Worm (Caenorhabditis elegans) whole organism, mixed stage, embryonic: Measurements from ENCODE around the gene F01E11.3.

Experiments used
- M03D4.4 ChIP-seq: sonication (generic microtip); optimal IDR thresholded peaks from 2 replicates; lab custom pipeline; 2017; ENCODE audit warnings: mild to moderate bottlenecking, missing genetic modification characterization, missing compliant biosample characterization
- bed-3 ChIP-seq: fragments of 200-800 bp; sonication (Bioruptor generic); optimal IDR thresholded peaks from 3 replicates; lab custom pipeline; 2018; ENCODE audit warnings: mild to moderate bottlenecking, missing genetic modification characterization, moderate library complexity, missing compliant biosample characterization
- blmp-1 ChIP-seq: fragments of 150-350 bp; optimal IDR thresholded peaks from 2 replicates; lab custom pipeline; 2014; ENCODE audit warnings: missing biosample characterization, missing genetic modification characterization
- ceh-39 ChIP-seq: fragments of 150-350 bp; optimal IDR thresholded peaks from 2 replicates; lab custom pipeline; 2014; ENCODE audit warnings: missing biosample characterization, missing genetic modification characterization
- ceh-43 ChIP-seq: fragments of 200-800 bp; sonication (Bioruptor generic); optimal IDR thresholded peaks from 2 replicates; lab custom pipeline; 2018; ENCODE audit warnings: mild to moderate bottlenecking, missing genetic modification characterization, moderate library complexity, missing compliant biosample characterization
- ceh-83 ChIP-seq: fragments of 200-800 bp; sonication (Bioruptor generic); optimal IDR thresholded peaks from 2 replicates; lab custom pipeline; 2018; ENCODE audit warnings: mild to moderate bottlenecking, missing genetic modification characterization, missing compliant biosample characterization
- ces-1 ChIP-seq: fragments of 150-350 bp; optimal IDR thresholded peaks from 2 replicates; lab custom pipeline; 2014; ENCODE audit warnings: missing biosample characterization, missing genetic modification reagents, missing genetic modification characterization
- cnd-1 ChIP-seq: fragments of 200-800 bp; sonication (Bioruptor generic); optimal IDR thresholded peaks from 2 replicates; lab custom pipeline; 2018; ENCODE audit warnings: mild to moderate bottlenecking, missing genetic modification characterization, missing compliant biosample characterization
- drap-1 ChIP-seq: fragments of 200-800 bp; sonication (Bioruptor generic); optimal IDR thresholded peaks from 3 replicates; lab custom pipeline; 2018; ENCODE audit warnings: mild to moderate bottlenecking, missing genetic modification characterization, missing compliant biosample characterization
- elt-1 ChIP-seq: sonication (generic microtip); optimal IDR thresholded peaks from 2 replicates; lab custom pipeline; 2017; ENCODE audit warnings: missing genetic modification characterization, mild to moderate bottlenecking, missing compliant biosample characterization, antibody characterized with exemption, moderate library complexity, borderline replicate concordance; ENCODE audit not compliant: insufficient read depth
- elt-3 ChIP-seq: fragments of 150-350 bp; optimal IDR thresholded peaks from 2 replicates; lab custom pipeline; 2014; ENCODE audit warnings: missing biosample characterization, missing genetic modification characterization
- flh-1 ChIP-seq: fragments of 200-800 bp; sonication (Bioruptor generic); optimal IDR thresholded peaks from 2 replicates; lab custom pipeline; 2018; ENCODE audit warnings: mild to moderate bottlenecking, missing genetic modification characterization, moderate library complexity, missing compliant biosample characterization
- ham-2 ChIP-seq: fragments of 200-800 bp; sonication (Bioruptor generic); optimal IDR thresholded peaks from 2 replicates; lab custom pipeline; 2018; ENCODE audit warnings: mild to moderate bottlenecking, missing genetic modification characterization, missing compliant biosample characterization
- hlh-1 ChIP-seq: fragments of 150-350 bp; optimal IDR thresholded peaks from 2 replicates; lab custom pipeline; 2014; ENCODE audit warnings: missing biosample characterization, missing genetic modification reagents, missing genetic modification characterization
- lin-13 ChIP-seq: fragments of 150-350 bp; optimal IDR thresholded peaks from 2 replicates; lab custom pipeline; 2014; ENCODE audit warnings: missing biosample characterization, missing genetic modification characterization
- lin-32 ChIP-seq: fragments of 200-800 bp; sonication (Bioruptor generic); optimal IDR thresholded peaks from 2 replicates; lab custom pipeline; 2018; ENCODE audit warnings: mild to moderate bottlenecking, missing genetic modification characterization, missing compliant biosample characterization
- lsy-2 ChIP-seq: fragments of 150-350 bp; optimal IDR thresholded peaks from 2 replicates; lab custom pipeline; 2014; ENCODE audit warnings: missing biosample characterization, missing genetic modification characterization
- mab-5 ChIP-seq: fragments of 150-350 bp; optimal IDR thresholded peaks from 2 replicates; lab custom pipeline; 2014; ENCODE audit warnings: missing biosample characterization, missing genetic modification characterization
- mep-1 ChIP-seq: fragments of 150-350 bp; optimal IDR thresholded peaks from 2 replicates; lab custom pipeline; 2017; ENCODE audit warnings: missing biosample characterization, missing genetic modification reagents, missing genetic modification characterization, inconsistent platforms
- mls-2 ChIP-seq: sonication (generic microtip); optimal IDR thresholded peaks from 2 replicates; lab custom pipeline; 2016; ENCODE audit warnings: mild to moderate bottlenecking, missing genetic modification characterization, moderate library complexity, missing compliant biosample characterization
- nhr-12 ChIP-seq: fragments of 150-350 bp; optimal IDR thresholded peaks from 2 replicates; lab custom pipeline; 2014; ENCODE audit warnings: missing biosample characterization, missing genetic modification characterization
- nhr-2 ChIP-seq: fragments of 150-350 bp; optimal IDR thresholded peaks from 2 replicates; lab custom pipeline; 2014; ENCODE audit warnings: missing biosample characterization, missing genetic modification characterization
- nhr-28 ChIP-seq: fragments of 150-350 bp; optimal IDR thresholded peaks from 2 replicates; lab custom pipeline; 2014; ENCODE audit warnings: missing biosample characterization, missing genetic modification characterization
- nhr-76 ChIP-seq: sonication (generic microtip); optimal IDR thresholded peaks from 2 replicates; lab custom pipeline; 2017; ENCODE audit warnings: missing biosample characterization, missing genetic modification characterization
- pha-4 ChIP-seq: fragments of 150-350 bp; optimal IDR thresholded peaks from 2 replicates; lab custom pipeline; 2018; ENCODE audit warnings: missing biosample characterization, missing genetic modification reagents, missing genetic modification characterization
- sptf-1 ChIP-seq: sonication (generic microtip); optimal IDR thresholded peaks from 2 replicates; lab custom pipeline; 2017; ENCODE audit warnings: mild to moderate bottlenecking, missing genetic modification characterization, moderate library complexity, missing compliant biosample characterization
- tbx-8 ChIP-seq: fragments of 200-800 bp; sonication (Bioruptor generic); optimal IDR thresholded peaks from 2 replicates; lab custom pipeline; 2018; ENCODE audit warnings: mild to moderate bottlenecking, missing genetic modification characterization, moderate library complexity, missing compliant biosample characterization
- unc-120 ChIP-seq: sonication (generic microtip); optimal IDR thresholded peaks from 2 replicates; lab custom pipeline; 2017; ENCODE audit warnings: missing genetic modification characterization, missing compliant biosample characterization; ENCODE audit not compliant: poor library complexity, severe bottlenecking
- unc-39 ChIP-seq: fragments of 150-350 bp; optimal IDR thresholded peaks from 2 replicates; lab custom pipeline; 2014; ENCODE audit warnings: missing biosample characterization, missing genetic modification characterization
- zip-8 ChIP-seq: fragments of 150-350 bp; optimal IDR thresholded peaks from 2 replicates; lab custom pipeline; 2014; ENCODE audit warnings: missing biosample characterization, missing genetic modification characterization
- ztf-11 ChIP-seq: fragments of 150-350 bp; optimal IDR thresholded peaks from 2 replicates; lab custom pipeline; 2014; ENCODE audit warnings: missing biosample characterization, missing genetic modification characterization

F01E11.3 gene

DNA sequence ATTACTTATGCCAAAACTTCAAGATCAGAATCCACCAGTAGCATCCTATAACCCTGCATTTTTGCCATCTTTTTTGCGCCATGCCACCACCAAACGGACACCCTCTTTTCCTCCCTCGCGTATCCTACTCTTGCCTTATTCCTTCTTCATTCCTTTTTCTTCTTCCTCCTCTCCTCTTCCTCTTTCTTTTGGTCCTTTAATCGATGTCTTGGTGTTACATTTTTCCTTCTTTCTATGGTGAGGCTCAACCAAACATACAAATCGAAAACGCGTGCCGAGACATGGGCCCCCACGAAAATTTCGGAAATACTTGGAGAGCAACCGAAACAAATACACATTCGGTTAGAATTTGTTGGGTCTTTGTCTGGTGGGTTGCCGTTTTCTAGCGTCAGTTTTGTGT is 4.1 kb downstream of the F01E11.3 start:
- TF ChIP-seq zip-8 (tag; lab: Kevin White, UChicago) (no peak), nhr-2 (tag; lab: Kevin White, UChicago) (no peak), mls-2 (tag; lab: Kevin White, UChicago) (peak; percentile 23), ces-1 (GFP tag; lab: Kevin White, UChicago) (peak; percentile 42)

DNA sequence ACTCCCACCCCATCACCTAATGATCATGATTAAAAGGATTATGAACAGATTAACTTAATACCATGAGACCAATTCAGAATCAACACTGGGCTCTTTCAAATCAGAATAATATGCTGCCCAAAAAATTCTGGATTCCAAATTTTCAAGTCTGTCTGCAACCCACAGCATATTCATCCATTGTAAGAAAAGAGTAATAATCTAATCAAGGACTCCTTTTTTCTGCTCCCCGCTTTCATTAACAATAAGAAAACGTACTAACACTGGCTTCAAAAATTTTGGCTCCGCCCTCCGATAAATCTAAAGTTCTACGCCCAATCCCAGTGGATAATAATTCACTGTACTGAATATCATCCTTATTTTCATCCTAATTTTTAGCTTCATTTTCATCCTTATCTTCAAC is 21.1 kb downstream of the F01E11.3 start:
- TF ChIP-seq flh-1 (GFP tag; lab: Kevin White, UChicago) = no peak
- no peak for TF ChIP-seq nhr-76 (tag; lab: Kevin White, UChicago)
- no peak for TF ChIP-seq sptf-1
- TF ChIP-seq ceh-39 (tag; lab: Kevin White, UChicago) = no peak

DNA sequence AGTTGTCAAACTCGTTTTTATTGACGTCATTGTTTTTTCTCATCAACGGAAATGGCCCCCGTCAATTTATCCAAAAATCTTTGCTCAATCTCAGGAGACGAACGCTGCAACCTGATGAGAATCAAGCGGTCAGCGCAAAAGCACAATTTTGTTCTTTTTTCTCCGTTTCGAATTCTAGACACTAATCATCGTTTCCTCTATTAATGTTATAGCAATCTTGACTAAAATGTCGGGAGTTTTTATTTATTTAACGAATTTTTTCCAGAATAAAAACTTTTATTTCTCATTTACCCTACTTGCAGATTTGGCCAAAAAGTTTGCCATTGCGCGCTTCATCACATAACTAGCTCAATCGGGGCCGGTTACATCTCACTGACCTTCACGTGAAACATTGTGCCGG is 22.2 kb downstream of the F01E11.3 start, which contains the start of gene F01E11.18:
TSS of gene F01E11.18 (plus strand) at position 301 of the 400 bp plus-strand sequence.
- no peak for TF ChIP-seq ztf-11 (tag; lab: Kevin White, UChicago)
- TF ChIP-seq bed-3 (GFP tag; lab: Kevin White, UChicago) = no peak
- TF ChIP-seq mep-1 (tag; lab: Kevin White, UChicago) = no peak
- TF ChIP-seq elt-3 (tag; lab: Kevin White, UChicago) = no peak
- TF ChIP-seq drap-1 (GFP tag; lab: Kevin White, UChicago) = no peak
- no peak for TF ChIP-seq M03D4.4
- TF ChIP-seq hlh-1 = no peak
- TF ChIP-seq zip-8 (tag; lab: Kevin White, UChicago) = no peak
- no peak for TF ChIP-seq nhr-2 (tag; lab: Kevin White, UChicago)
- TF ChIP-seq ceh-43 (GFP tag; lab: Kevin White, UChicago) = no peak
- TF ChIP-seq lin-13 = no peak
- TF ChIP-seq ceh-39 (tag; lab: Kevin White, UChicago) = no peak
- TF ChIP-seq ceh-83 (GFP tag; lab: Kevin White, UChicago) = no peak
- no peak for TF ChIP-seq nhr-12
- TF ChIP-seq cnd-1 (tag; lab: Kevin White, UChicago) = no peak
- no peak for TF ChIP-seq mls-2 (tag; lab: Kevin White, UChicago)

DNA sequence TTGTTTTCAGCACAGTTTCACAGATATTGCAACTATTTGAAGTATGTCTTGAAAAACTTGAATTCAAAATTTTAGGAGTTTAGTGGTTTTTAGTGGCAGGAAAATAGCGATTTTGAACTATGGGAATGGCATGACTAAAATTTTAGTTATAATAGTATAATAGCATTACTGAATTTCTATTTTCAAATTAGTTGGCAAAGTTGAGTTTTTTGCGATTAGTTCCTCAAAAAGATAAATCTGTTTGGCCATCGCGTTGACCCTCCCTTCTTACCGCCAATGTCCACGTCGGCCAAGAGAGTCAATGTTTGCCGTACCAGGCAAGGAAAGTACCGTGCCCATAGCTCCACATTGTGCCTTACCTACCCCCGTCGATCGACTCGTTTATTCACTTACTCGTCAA is 24.3 kb downstream of the F01E11.3 start, which contains the start of gene ugt-57:
TSS of gene ugt-57 (plus strand) at position 301 of the 400 bp plus-strand sequence.
- no peak for TF ChIP-seq mls-2 (tag; lab: Kevin White, UChicago)
- no peak for TF ChIP-seq ham-2 (GFP tag; lab: Kevin White, UChicago)

DNA sequence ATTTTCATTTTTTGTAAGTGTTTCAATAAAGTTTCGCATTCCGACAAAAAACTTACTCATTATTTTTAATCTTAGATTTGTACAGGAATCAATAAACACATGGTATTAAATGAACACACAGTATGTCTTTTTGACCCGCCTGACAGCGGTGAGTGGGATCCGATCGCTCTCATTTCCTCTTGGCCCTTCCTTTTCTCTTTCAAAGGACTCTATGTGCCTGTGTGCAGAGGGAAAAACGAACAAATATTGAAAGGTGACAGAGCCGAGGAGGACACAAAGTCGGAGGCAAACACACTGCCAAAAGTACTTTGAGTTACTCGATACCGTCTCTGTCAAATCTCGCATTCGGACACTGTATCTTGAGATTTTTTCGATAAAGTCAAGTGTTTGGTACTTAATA is 29.3 kb downstream of the F01E11.3 start, which contains the start of the genes F01E11.20 and tsp-16:
TSS of gene F01E11.20 (minus strand) at position 101 of the 400 bp plus-strand sequence.
TSS of gene tsp-16 (minus strand) at position 173 of the 400 bp plus-strand sequence.
- TF ChIP-seq nhr-28 = no peak
- no peak for TF ChIP-seq lsy-2
- no peak for TF ChIP-seq mab-5
- no peak for TF ChIP-seq pha-4
- no peak for TF ChIP-seq cnd-1 (tag; lab: Kevin White, UChicago)
- TF ChIP-seq tbx-8 (GFP tag; lab: Kevin White, UChicago) = no peak
- no peak for TF ChIP-seq ceh-43 (GFP tag; lab: Kevin White, UChicago)
- TF ChIP-seq elt-3 (tag; lab: Kevin White, UChicago) = no peak
- no peak for TF ChIP-seq unc-39
- no peak for TF ChIP-seq blmp-1 (tag; lab: Kevin White, UChicago)
- no peak for TF ChIP-seq drap-1 (GFP tag; lab: Kevin White, UChicago)
- TF ChIP-seq ham-2 (GFP tag; lab: Kevin White, UChicago) = no peak
- no peak for TF ChIP-seq sptf-1
- TF ChIP-seq nhr-12 = no peak
- TF ChIP-seq ztf-11 (tag; lab: Kevin White, UChicago) = no peak
- no peak for TF ChIP-seq lin-32 (GFP tag; lab: Kevin White, UChicago)
- no peak for TF ChIP-seq mep-1 (tag; lab: Kevin White, UChicago)
- no peak for TF ChIP-seq elt-1 (tag; lab: Kevin White, UChicago)

DNA sequence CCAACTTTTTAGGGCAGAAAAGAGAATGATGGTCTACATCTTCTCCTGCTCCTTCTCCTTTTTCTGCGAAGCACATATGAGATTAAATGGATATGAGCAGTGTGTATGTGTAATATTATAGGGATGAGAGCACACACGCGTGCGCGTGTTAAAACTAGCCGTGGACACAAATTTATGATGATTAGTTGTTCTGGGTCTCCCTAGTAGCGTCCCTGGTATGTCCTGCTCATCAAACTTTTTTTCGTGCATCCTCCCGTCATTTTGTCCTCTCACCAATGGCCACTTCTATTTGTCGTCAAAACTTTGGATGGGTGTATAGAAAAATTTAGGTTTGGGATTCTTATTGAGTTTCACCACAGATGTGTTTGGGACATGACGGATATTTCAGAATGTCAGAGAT is 34.8 kb downstream of the F01E11.3 start:
- TF ChIP-seq ces-1 (GFP tag; lab: Kevin White, UChicago) (peak; percentile 15), unc-120 (no peak)
- TF ChIP-seq, all 35 proteins: peak for 1
